Fruit fly (Drosophila melanogaster) whole organism, embryonic: Measurements from ENCODE around the gene pan.

Source experiments
- Ada2b ChIP-seq: fragments of 200-800 bp; sonication (Bioruptor generic); IDR thresholded peaks from 2 replicates; pipeline ENCODE4 v1.3.6; 2022; ENCODE audit warnings: missing biosample characterization, missing genetic modification characterization
- BEAF-32 ChIP-seq: fragments of 200-800 bp; sonication (Bioruptor generic); optimal IDR thresholded peaks from 3 replicates; lab custom pipeline; 2017; ENCODE audit warnings: missing biosample characterization, missing genetic modification characterization, mild to moderate bottlenecking, moderate library complexity, missing genetic modification reagents
- Bteb2 ChIP-seq: fragments of 200-800 bp; sonication (Bioruptor generic); optimal IDR thresholded peaks from 2 replicates; lab custom pipeline; 2016; ENCODE audit warnings: missing biosample characterization, missing genetic modification characterization
- C15 ChIP-seq: fragments of 200-800 bp; sonication (Bioruptor generic); IDR thresholded peaks from 3 replicates; pipeline ENCODE4 v1.3.6; 2022; ENCODE audit warnings: missing biosample characterization, missing genetic modification characterization
- CG1024 ChIP-seq: fragments of 200-800 bp; sonication (Bioruptor generic); IDR thresholded peaks from 2 replicates; pipeline ENCODE4 v1.3.6; 2022; ENCODE audit warnings: missing biosample characterization, missing genetic modification characterization
- CG10959 ChIP-seq: fragments of 200-800 bp; sonication (Bioruptor generic); IDR thresholded peaks from 2 replicates; pipeline ENCODE4 v1.3.6; 2022; ENCODE audit warnings: missing biosample characterization, missing genetic modification characterization
- CG11723 ChIP-seq: fragments of 200-800 bp; sonication (Bioruptor generic); optimal IDR thresholded peaks from 2 replicates; lab custom pipeline; 2017; ENCODE audit warnings: missing biosample characterization, mild to moderate bottlenecking, missing genetic modification characterization
- CG12391 ChIP-seq: fragments of 200-800 bp; sonication (Bioruptor generic); optimal IDR thresholded peaks from 3 replicates; lab custom pipeline; 2018; ENCODE audit warnings: missing biosample characterization, mild to moderate bottlenecking, missing genetic modification characterization, moderate library complexity
- CG13287 ChIP-seq: fragments of 200-800 bp; sonication (Bioruptor generic); IDR thresholded peaks from 2 replicates; pipeline ENCODE4 v1.3.6; 2022; ENCODE audit warnings: missing biosample characterization, missing genetic modification characterization; ENCODE audit not compliant: partially characterized antibody
- CG17359 ChIP-seq: fragments of 200-800 bp; sonication (Bioruptor generic); optimal IDR thresholded peaks from 3 replicates; lab custom pipeline; 2018; ENCODE audit warnings: missing biosample characterization, mild to moderate bottlenecking, missing genetic modification characterization, moderate library complexity
- CG17361 ChIP-seq: fragments of 200-800 bp; sonication (Bioruptor generic); IDR thresholded peaks from 3 replicates; pipeline ENCODE4 v1.3.6; 2022; ENCODE audit warnings: missing biosample characterization, missing genetic modification characterization
- CG2116 ChIP-seq: fragments of 200-800 bp; sonication (Bioruptor generic); optimal IDR thresholded peaks from 3 replicates; lab custom pipeline; 2018; ENCODE audit warnings: missing biosample characterization, mild to moderate bottlenecking, missing genetic modification characterization
- CG2199 ChIP-seq: fragments of 200-800 bp; sonication (Bioruptor generic); IDR thresholded peaks from 3 replicates; pipeline ENCODE4 v1.3.6; 2022; ENCODE audit warnings: missing biosample characterization, missing genetic modification characterization
- CG30020 ChIP-seq: fragments of 200-800 bp; optimal IDR thresholded peaks from 2 replicates; lab custom pipeline; 2019; ENCODE audit warnings: missing biosample characterization, mild to moderate bottlenecking, missing genetic modification characterization, moderate library complexity
- CG42726 ChIP-seq: fragments of 200-800 bp; sonication (Bioruptor generic); IDR thresholded peaks from 2 replicates; pipeline ENCODE4 v1.3.6; 2022; ENCODE audit warnings: missing biosample characterization, missing genetic modification characterization; ENCODE audit not compliant: partially characterized antibody
- CG7372 ChIP-seq: fragments of 200-800 bp; sonication (Bioruptor generic); IDR thresholded peaks from 2 replicates; pipeline ENCODE4 v1.3.6; 2022; ENCODE audit warnings: missing biosample characterization, missing genetic modification characterization
- CG7839 ChIP-seq: fragments of 200-800 bp; sonication (Bioruptor generic); optimal IDR thresholded peaks from 3 replicates; lab custom pipeline; 2018; ENCODE audit warnings: missing biosample characterization, mild to moderate bottlenecking, missing genetic modification characterization, moderate library complexity
- CG8290 ChIP-seq, 3 experiments: fragments of 200-800 bp; sonication (Bioruptor generic); optimal IDR thresholded peaks; 2 replicates each; lab custom pipeline; 2016 to 2019; ENCODE audit warnings: missing biosample characterization in 3 of 3, missing genetic modification characterization in 3 of 3, mild to moderate bottlenecking in 2 of 3, moderate library complexity in 1 of 3
- CoRest ChIP-seq: fragments of 200-800 bp; sonication (Bioruptor generic); optimal IDR thresholded peaks from 3 replicates; lab custom pipeline; 2018; ENCODE audit warnings: missing biosample characterization, mild to moderate bottlenecking, missing genetic modification characterization, moderate library complexity
- Dll ChIP-seq: fragments of 200-800 bp; sonication (Bioruptor generic); IDR thresholded peaks from 4 replicates; pipeline ENCODE4 v1.3.6; 2022; ENCODE audit warnings: missing biosample characterization, missing genetic modification characterization; ENCODE audit not compliant: partially characterized antibody
- Dp ChIP-seq: fragments of 200-800 bp; sonication (Bioruptor generic); optimal IDR thresholded peaks from 2 replicates; lab custom pipeline; 2018; ENCODE audit warnings: missing biosample characterization, mild to moderate bottlenecking, missing genetic modification characterization, moderate library complexity
- Ets97D ChIP-seq: fragments of 200-800 bp; sonication (Bioruptor generic); optimal IDR thresholded peaks from 3 replicates; lab custom pipeline; 2016; ENCODE audit warnings: missing biosample characterization, missing genetic modification characterization
- HLH4C ChIP-seq: fragments of 200-800 bp; sonication (Bioruptor generic); IDR thresholded peaks from 3 replicates; pipeline ENCODE4 v1.3.6; 2022; ENCODE audit warnings: missing biosample characterization, missing genetic modification characterization; ENCODE audit not compliant: partially characterized antibody
- Med ChIP-seq: fragments of 200-800 bp; sonication (Bioruptor generic); peaks from one replicate; lab custom pipeline; 2016; ENCODE audit warnings: missing biosample characterization, missing genetic modification characterization, mild to moderate bottlenecking, inconsistent platforms, moderate library complexity
- Usf ChIP-seq: fragments of 200-800 bp; sonication (Bioruptor generic); optimal IDR thresholded peaks from 2 replicates; lab custom pipeline; 2017; ENCODE audit warnings: missing genotype, missing biosample characterization, missing genetic modification characterization
- Xbp1 ChIP-seq: fragments of 200-800 bp; sonication (Bioruptor generic); optimal IDR thresholded peaks from 3 replicates; lab custom pipeline; 2016; ENCODE audit warnings: missing biosample characterization, mild to moderate bottlenecking, missing genetic modification characterization
- chinmo ChIP-seq: fragments of 200-800 bp; sonication (Bioruptor generic); IDR thresholded peaks from 4 replicates; pipeline ENCODE4 v1.3.6; 2022; ENCODE audit warnings: missing biosample characterization, missing genetic modification characterization; ENCODE audit not compliant: partially characterized antibody
- dmrt11E ChIP-seq: fragments of 200-800 bp; sonication (Bioruptor generic); optimal IDR thresholded peaks from 3 replicates; lab custom pipeline; 2018; ENCODE audit warnings: missing biosample characterization, mild to moderate bottlenecking, missing genetic modification characterization, moderate library complexity
- grau ChIP-seq: fragments of 200-800 bp; optimal IDR thresholded peaks from 3 replicates; lab custom pipeline; 2019; ENCODE audit warnings: missing biosample characterization, mild to moderate bottlenecking, missing genetic modification characterization, moderate library complexity
- her ChIP-seq: fragments of 200-800 bp; sonication (Bioruptor generic); optimal IDR thresholded peaks from 2 replicates; lab custom pipeline; 2016; ENCODE audit warnings: missing biosample characterization, missing genetic modification characterization
- insv ChIP-seq, 2 experiments: fragments of 200-800 bp; sonication (Bioruptor generic); optimal IDR thresholded peaks; 3 replicates each; lab custom pipeline; 2016 to 2018; ENCODE audit warnings: missing biosample characterization in 2 of 2, missing genetic modification characterization in 2 of 2
- lab ChIP-seq: fragments of 200-800 bp; sonication (Bioruptor generic); optimal IDR thresholded peaks from 3 replicates; lab custom pipeline; 2017; ENCODE audit warnings: missing biosample characterization, missing genetic modification characterization, mild to moderate bottlenecking, moderate library complexity, missing genetic modification reagents
- nmo ChIP-seq: fragments of 200-800 bp; sonication (Bioruptor generic); optimal IDR thresholded peaks from 2 replicates; lab custom pipeline; 2018; ENCODE audit warnings: missing biosample characterization, mild to moderate bottlenecking, missing genetic modification characterization, moderate library complexity
- org-1 ChIP-seq: fragments of 200-800 bp; sonication (Bioruptor generic); optimal IDR thresholded peaks from 2 replicates; lab custom pipeline; 2017; ENCODE audit warnings: missing biosample characterization, missing genetic modification characterization
- pho ChIP-seq: fragments of 200-800 bp; sonication (Bioruptor generic); optimal IDR thresholded peaks from 2 replicates; lab custom pipeline; 2016; ENCODE audit warnings: missing biosample characterization, missing genetic modification characterization
- phol ChIP-seq: fragments of 200-800 bp; sonication (Bioruptor generic); optimal IDR thresholded peaks from 3 replicates; lab custom pipeline; 2018; ENCODE audit warnings: missing biosample characterization, mild to moderate bottlenecking, missing genetic modification characterization, moderate library complexity
- pnt ChIP-seq: fragments of 200-800 bp; sonication (Bioruptor generic); optimal IDR thresholded peaks from 3 replicates; lab custom pipeline; 2016; ENCODE audit warnings: missing biosample characterization, missing genetic modification characterization
- row ChIP-seq: fragments of 200-800 bp; sonication (Bioruptor generic); IDR thresholded peaks from 3 replicates; pipeline ENCODE4 v1.3.6; 2022; ENCODE audit warnings: missing biosample characterization, missing genetic modification characterization
- sr ChIP-seq: fragments of 200-800 bp; sonication (Bioruptor generic); IDR thresholded peaks from 3 replicates; pipeline ENCODE4 v1.3.6; 2022; ENCODE audit warnings: missing biosample characterization, missing genetic modification characterization
- ssp ChIP-seq: fragments of 200-800 bp; sonication (Bioruptor generic); IDR thresholded peaks from 2 replicates; pipeline ENCODE4 v1.3.6; 2022; ENCODE audit warnings: missing biosample characterization, missing genetic modification characterization
- stwl ChIP-seq: fragments of 200-800 bp; sonication (Bioruptor generic); optimal IDR thresholded peaks from 3 replicates; lab custom pipeline; 2018; ENCODE audit warnings: missing biosample characterization, mild to moderate bottlenecking, missing genetic modification characterization, moderate library complexity
- tna ChIP-seq: fragments of 200-800 bp; sonication (Bioruptor generic); IDR thresholded peaks from 2 replicates; pipeline ENCODE4 v1.3.6; 2022; ENCODE audit warnings: missing biosample characterization, missing genetic modification characterization; ENCODE audit not compliant: partially characterized antibody
- zen ChIP-seq: fragments of 200-800 bp; sonication (Bioruptor generic); optimal IDR thresholded peaks from 3 replicates; lab custom pipeline; 2018; ENCODE audit warnings: missing biosample characterization, mild to moderate bottlenecking, missing genetic modification characterization, moderate library complexity

pan gene

dm6 chr4:60001-60997 is 8.8 kb upstream of the pan start (continued):
- peak; percentile 87 for TF ChIP-seq chinmo (GFP tag; lab: Robert Waterston, UW)

- TF ChIP-seq C15 (GFP tag; lab: Robert Waterston, UW) (no peak), CG10959 (GFP tag; lab: Robert Waterston, UW) (no peak), CG2199 (GFP tag; lab: Robert Waterston, UW) (peak; percentile 66; the same call in 1 of the 3 replicates), Med (GFP tag; lab: Kevin White, UChicago) (no peak), CG8290 (GFP tag; optimal IDR thresholded peaks at IDR 0.05; lab: Kevin White, UChicago) (peak; percentile 9), CG8290 (tag; optimal IDR thresholded peaks at IDR 0.05; lab: Kevin White, UChicago) (no peak), Bteb2 (GFP tag; lab: Kevin White, UChicago) (no peak)
- TF ChIP-seq, all 482 proteins: peak for 2
These were observed 6.6 kb upstream of the pan start for dm6 chr4:62538-62937.

DNA sequence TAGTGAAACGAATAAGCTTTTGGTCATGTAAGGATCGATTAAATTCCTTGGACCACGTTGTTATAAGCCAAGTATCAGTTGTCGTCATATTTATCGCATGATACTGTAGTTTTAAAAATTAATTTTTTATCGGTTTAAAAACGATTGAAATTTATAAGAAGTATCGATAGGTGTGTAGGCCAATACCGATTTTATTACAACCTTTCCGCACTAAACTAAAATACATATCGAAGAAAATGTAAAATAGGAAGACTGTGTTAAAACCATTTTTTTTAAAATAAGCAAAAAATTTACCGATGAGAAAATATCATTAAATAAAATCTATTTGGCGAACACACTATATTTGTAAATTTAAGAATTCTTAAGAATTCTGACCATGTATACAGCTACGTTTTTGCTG is 5.8 kb upstream of the pan start:
- TF ChIP-seq CG17359 (tag; lab: Kevin White, UChicago) (no peak), phol (tag; lab: Kevin White, UChicago) (peak; percentile 39), sr (GFP tag; lab: Robert Waterston, UW) (no peak), HLH4C (no peak), Usf (GFP tag; lab: Kevin White, UChicago) (no peak), lab (no peak), row (GFP tag; lab: Robert Waterston, UW) (peak; percentile 79), CG11723 (GFP tag; lab: Kevin White, UChicago) (peak; percentile 47), Ada2b (GFP tag; lab: Robert Waterston, UW) (no peak), CG12391 (peak; percentile 36), pho (peak; percentile 9), grau (peak; percentile 16), CG2116 (GFP tag; lab: Kevin White, UChicago) (peak; percentile 83), Dp (GFP tag; lab: Kevin White, UChicago) (peak; percentile 62), her (no peak), nmo (peak; percentile 39), ssp (GFP tag; lab: Robert Waterston, UW) (peak; percentile 98), CG2199 (GFP tag; lab: Robert Waterston, UW) (peak; percentile 40; the same call in 1 of the 3 replicates), CG7839 (tag; lab: Kevin White, UChicago) (peak; percentile 22), CG17361 (GFP tag; lab: Robert Waterston, UW) (peak; percentile 62), pnt (GFP tag; lab: Kevin White, UChicago) (no peak), CG7372 (GFP tag; lab: Robert Waterston, UW) (no peak), org-1 (GFP tag; lab: Kevin White, UChicago) (no peak), CG13287 (peak; percentile 62; the same call in 1 of the 2 replicates), CG42726 (GFP tag; lab: Robert Waterston, UW) (no peak), CoRest (tag; lab: Kevin White, UChicago) (peak; percentile 58), zen (tag; lab: Kevin White, UChicago) (peak; percentile 27), dmrt11E (peak; percentile 10), tna (GFP tag; lab: Robert Waterston, UW) (no peak), BEAF-32 (GFP tag; lab: Kevin White, UChicago) (peak; percentile 77), Dll (GFP tag; lab: Robert Waterston, UW) (peak; percentile 67; the same call in 2 of the 4 replicates), Ets97D (GFP tag; lab: Kevin White, UChicago) (peak; percentile 31), CG30020 (tag; lab: Kevin White, UChicago) (peak; percentile 98), insv (GFP tag; optimal IDR thresholded peaks at IDR 0.05; lab: Kevin White, UChicago) (no peak), CG1024 (GFP tag; lab: Robert Waterston, UW) (peak; percentile 98), Xbp1 (GFP tag; lab: Kevin White, UChicago) (peak; percentile 26), stwl (tag; lab: Kevin White, UChicago) (peak; percentile 50)
